Fruit fly (Drosophila melanogaster): ENCODE results near the gene Acox3.

The Acox3 gene

dm6 chr2L:6480212-6480994, 32.2 kb upstream of the Acox3 start, which contains the start of the genes Sec61alpha and Daxx (continued):
- TF ChIP-seq Hr38 (GFP tag; optimal IDR thresholded peaks at IDR 0.05) (peak; percentile 66), Eip93F (GFP tag; optimal IDR thresholded peaks at IDR 0.05) (peak; percentile 80), Blimp-1 (GFP tag; optimal IDR thresholded peaks at IDR 0.05) (no peak), topi (GFP tag; optimal IDR thresholded peaks at IDR 0.05) (peak; percentile 81), Sox14 (GFP tag; optimal IDR thresholded peaks at IDR 0.05) (peak; percentile 84), CG11762 (GFP tag; optimal IDR thresholded peaks at IDR 0.05; ENCODE audit: insufficient read depth) (peak; percentile 74), esn (GFP tag; optimal IDR thresholded peaks at IDR 0.05) (peak; percentile 85), achi (GFP tag; optimal IDR thresholded peaks at IDR 0.05) (peak; percentile 93), CG9139 (GFP tag; optimal IDR thresholded peaks at IDR 0.05) (peak; percentile 1)

- TF ChIP-seq svp (GFP tag) (peak; percentile 49), CG6792 (GFP tag; optimal IDR thresholded peaks at IDR 0.05) (no peak), CG6163 (GFP tag; IDR thresholded peaks at IDR 0.05) (peak; percentile 25; the same call in 1 of the 3 replicates), fd59A (GFP tag; optimal IDR thresholded peaks at IDR 0.05) (no peak), topi (GFP tag; optimal IDR thresholded peaks at IDR 0.05) (no peak), OdsH (GFP tag; optimal IDR thresholded peaks at IDR 0.05) (no peak), dsx (GFP tag; optimal IDR thresholded peaks at IDR 0.05; ENCODE audit: poor library complexity, severe bottlenecking) (peak; percentile 12), dac (GFP tag; optimal IDR thresholded peaks at IDR 0.05) (no peak), CG8632 (GFP tag; optimal IDR thresholded peaks at IDR 0.05) (no peak), cyc (GFP tag; optimal IDR thresholded peaks at IDR 0.05) (no peak), achi (GFP tag; optimal IDR thresholded peaks at IDR 0.05) (peak; percentile 99), lz (GFP tag; optimal IDR thresholded peaks at IDR 0.05) (peak; percentile 21), Eip78C (GFP tag) (peak; percentile 62), pdm3 (GFP tag; optimal IDR thresholded peaks at IDR 0.05) (peak; percentile 29), Sox14 (GFP tag; optimal IDR thresholded peaks at IDR 0.05) (peak; percentile 2), Eip75B (GFP tag; optimal IDR thresholded peaks at IDR 0.05) (no peak), CG3919 (GFP tag; optimal IDR thresholded peaks at IDR 0.05) (peak; percentile 23), CG9139 (GFP tag; optimal IDR thresholded peaks at IDR 0.05) (no peak), Hr39 (GFP tag; optimal IDR thresholded peaks at IDR 0.05) (no peak), salr (GFP tag; optimal IDR thresholded peaks at IDR 0.05) (no peak), fd85E (GFP tag; optimal IDR thresholded peaks at IDR 0.05) (no peak), Lpt (GFP tag; optimal IDR thresholded peaks at IDR 0.05) (no peak), CG31627 (GFP tag; optimal IDR thresholded peaks at IDR 0.05) (no peak), CG8119 (GFP tag; IDR thresholded peaks at IDR 0.05) (peak; percentile 62), Met (GFP tag; optimal IDR thresholded peaks at IDR 0.05) (peak; percentile 14), Ets96B (tag; optimal IDR thresholded peaks at IDR 0.05) (peak; percentile 7), CG16779 (tag; optimal IDR thresholded peaks at IDR 0.05) (peak; percentile 30), CG32006 (GFP tag; optimal IDR thresholded peaks at IDR 0.05) (peak; percentile 48), CG10631 (GFP tag; optimal IDR thresholded peaks at IDR 0.05) (no peak), CG11294 (GFP tag; IDR thresholded peaks at IDR 0.05) (no peak), Gug (GFP tag; IDR thresholded peaks at IDR 0.05) (no peak), Smox (GFP tag; optimal IDR thresholded peaks at IDR 0.05) (no peak), net (GFP tag; optimal IDR thresholded peaks at IDR 0.05) (no peak), Sox15 (GFP tag; optimal IDR thresholded peaks at IDR 0.05) (no peak), CG11902 (GFP tag; optimal IDR thresholded peaks at IDR 0.05) (no peak), CG6854 (GFP tag; optimal IDR thresholded peaks at IDR 0.05) (no peak), CG7368 (GFP tag; optimal IDR thresholded peaks at IDR 0.05) (no peak), CG6808 (GFP tag; optimal IDR thresholded peaks at IDR 0.05) (peak; percentile 29), spab (GFP tag; optimal IDR thresholded peaks at IDR 0.05) (no peak), CG3032 (tag; optimal IDR thresholded peaks at IDR 0.05) (no peak), Blimp-1 (GFP tag; optimal IDR thresholded peaks at IDR 0.05) (peak; percentile 34), Hr4 (GFP tag; optimal IDR thresholded peaks at IDR 0.05) (peak; percentile 36), CG10669 (GFP tag; optimal IDR thresholded peaks at IDR 0.05) (no peak), Eip93F (GFP tag; optimal IDR thresholded peaks at IDR 0.05) (peak; percentile 37), esn (GFP tag; optimal IDR thresholded peaks at IDR 0.05) (no peak)
Measured at dm6 chr2L:6479226-6479906, 31.2 kb upstream of the Acox3 start.
